Worm (Caenorhabditis elegans) whole organism, L4/young adult: ENCODE measurements around the gene C45G7.4.

Experiments used
- dao-5 ChIP-seq: sonication (generic microtip); optimal IDR thresholded peaks from 2 replicates; lab custom pipeline; 2016; ENCODE audit warnings: missing genotype, missing genetic modification characterization, moderate library complexity, missing compliant biosample characterization
- him-1 ChIP-seq: sonication (generic microtip); optimal IDR thresholded peaks from 2 replicates; lab custom pipeline; 2016; ENCODE audit warnings: missing genotype, missing genetic modification reagents, missing genetic modification characterization, missing compliant biosample characterization

- TF ChIP-seq him-1 (tag; lab: Kevin White, UChicago), result no peak
- no peak for TF ChIP-seq dao-5 (tag; lab: Kevin White, UChicago)
Observed at ce11 chrIV:2466249-2466648, 33.5 kb downstream of the C45G7.4 start.
